Fruit fly (Drosophila melanogaster) whole organism, adult: ENCODE data around the gene Rab40.

ENCODE experiments used
- CG11617 ChIP-seq: fragments of 200-800 bp; sonication (Bioruptor generic); optimal IDR thresholded peaks from 2 replicates; lab custom pipeline; 2017; ENCODE audit warnings: mild to moderate bottlenecking, missing biosample characterization, missing genetic modification reagents, missing genetic modification characterization
- CG12768 ChIP-seq: fragments of 200-800 bp; sonication (Bioruptor generic); optimal IDR thresholded peaks from 2 replicates; lab custom pipeline; 2017; ENCODE audit warnings: missing biosample characterization, missing genetic modification characterization, mild to moderate bottlenecking, moderate library complexity, missing genetic modification reagents
- CG14711 ChIP-seq: fragments of 200-800 bp; sonication (Bioruptor generic); optimal IDR thresholded peaks from 2 replicates; lab custom pipeline; 2018; ENCODE audit warnings: missing biosample characterization, mild to moderate bottlenecking, missing genetic modification characterization, moderate library complexity
- CG1620 ChIP-seq: fragments of 200-800 bp; sonication (Bioruptor generic); optimal IDR thresholded peaks from 2 replicates; lab custom pipeline; 2016; ENCODE audit warnings: missing biosample characterization, missing genetic modification characterization
- CG33017 ChIP-seq: fragments of 200-800 bp; sonication (Bioruptor generic); optimal IDR thresholded peaks from 2 replicates; lab custom pipeline; 2018; ENCODE audit warnings: missing biosample characterization, mild to moderate bottlenecking, missing genetic modification characterization, moderate library complexity
- CG5204 ChIP-seq: fragments of 200-800 bp; sonication (Bioruptor generic); optimal IDR thresholded peaks from 2 replicates; lab custom pipeline; 2016; ENCODE audit warnings: missing biosample characterization, missing genetic modification characterization
- CG7045 ChIP-seq: fragments of 200-800 bp; sonication (Bioruptor generic); optimal IDR thresholded peaks from 2 replicates; lab custom pipeline; 2017; ENCODE audit warnings: missing biosample characterization, mild to moderate bottlenecking, missing genetic modification characterization
- CG7101 ChIP-seq: fragments of 200-800 bp; sonication (Bioruptor generic); optimal IDR thresholded peaks from 2 replicates; lab custom pipeline; 2018; ENCODE audit warnings: missing biosample characterization, mild to moderate bottlenecking, missing genetic modification characterization, moderate library complexity
- Clk ChIP-seq: fragments of 200-800 bp; sonication (Bioruptor generic); optimal IDR thresholded peaks from 2 replicates; lab custom pipeline; 2017; ENCODE audit warnings: missing biosample characterization, missing genetic modification characterization
- Crg-1 ChIP-seq: fragments of 200-800 bp; sonication (Bioruptor generic); optimal IDR thresholded peaks from 2 replicates; lab custom pipeline; 2016; ENCODE audit warnings: missing biosample characterization, missing genetic modification characterization
- Hr96 ChIP-seq: fragments of 200-800 bp; sonication (Bioruptor generic); optimal IDR thresholded peaks from 2 replicates; lab custom pipeline; 2016; ENCODE audit warnings: missing biosample characterization, missing genetic modification characterization
- Mnt ChIP-seq: fragments of 200-800 bp; sonication (Bioruptor generic); optimal IDR thresholded peaks from 2 replicates; lab custom pipeline; 2016; ENCODE audit warnings: missing biosample characterization, mild to moderate bottlenecking, missing genetic modification characterization
- bab1 ChIP-seq: fragments of 200-800 bp; sonication (Bioruptor generic); optimal IDR thresholded peaks from 3 replicates; lab custom pipeline; 2019; ENCODE audit warnings: missing biosample characterization, mild to moderate bottlenecking, missing genetic modification characterization, moderate library complexity
- cic ChIP-seq: fragments of 200-800 bp; sonication (Bioruptor generic); optimal IDR thresholded peaks from 2 replicates; lab custom pipeline; 2017; ENCODE audit warnings: missing biosample characterization, mild to moderate bottlenecking, missing genetic modification characterization, moderate library complexity
- cnc ChIP-seq, 2 experiments: fragments of >200 bp; optimal IDR thresholded peaks; 2 replicates each; lab custom pipeline; 2017
- kay ChIP-seq: fragments of 200-800 bp; sonication (Bioruptor generic); peaks from one replicate; lab custom pipeline; 2016; ENCODE audit warnings: missing biosample characterization, missing genetic modification characterization, borderline replicate concordance
- ovo ChIP-seq: fragments of 200-800 bp; sonication (Bioruptor generic); optimal IDR thresholded peaks from 2 replicates; lab custom pipeline; 2016; ENCODE audit warnings: missing biosample characterization, missing genetic modification characterization
- pad ChIP-seq: fragments of 200-800 bp; sonication (Bioruptor generic); optimal IDR thresholded peaks from 3 replicates; lab custom pipeline; 2017; ENCODE audit warnings: missing biosample characterization, missing genetic modification characterization, mild to moderate bottlenecking, moderate library complexity, missing genetic modification reagents
- tj ChIP-seq: fragments of 200-800 bp; sonication (Bioruptor generic); optimal IDR thresholded peaks from 3 replicates; lab custom pipeline; 2017; ENCODE audit warnings: missing biosample characterization, mild to moderate bottlenecking, missing genetic modification characterization, moderate library complexity
- toe ChIP-seq: fragments of 200-800 bp; sonication (Bioruptor generic); optimal IDR thresholded peaks from 2 replicates; lab custom pipeline; 2016; ENCODE audit warnings: missing biosample characterization, missing genetic modification characterization

Gene Rab40

dm6 chrX:12462936-12463558 lies at the start of gene Rab40, which contains the start of gene CG42258:
Gene Rab40, minus strand, starts transcription at chrX:12463112.
Gene CG42258, plus strand, starts transcription at chrX:12463528.
- peak; percentile 41 for TF ChIP-seq toe
- TF ChIP-seq CG7045, result peak; percentile 32
- no peak for TF ChIP-seq CG33017 (tag; lab: Kevin White, UChicago)
- no peak for TF ChIP-seq cic (GFP tag; lab: Kevin White, UChicago)
- peak; percentile 49 for TF ChIP-seq CG7101 (tag; lab: Kevin White, UChicago)
- peak; percentile 67 for TF ChIP-seq Hr96
- TF ChIP-seq Clk (GFP tag; lab: Kevin White, UChicago), result no peak
- TF ChIP-seq ovo (GFP tag; lab: Kevin White, UChicago), result peak; percentile 21
- TF ChIP-seq pad (GFP tag; lab: Kevin White, UChicago), result no peak
- TF ChIP-seq CG5204 (GFP tag; lab: Kevin White, UChicago), result peak; percentile 45
- TF ChIP-seq tj, result peak; percentile 46
- TF ChIP-seq bab1 (GFP tag; lab: Kevin White, UChicago), result peak; percentile 28
- peak; percentile 66 for TF ChIP-seq CG1620 (GFP tag; lab: Kevin White, UChicago)
- TF ChIP-seq cnc (optimal IDR thresholded peaks at IDR 0.05; lab: Kevin White, UChicago), result no peak
- peak; percentile 61 for TF ChIP-seq Crg-1 (GFP tag; lab: Kevin White, UChicago)
- TF ChIP-seq CG14711 (tag; lab: Kevin White, UChicago), result peak; percentile 9
- peak; percentile 38 for TF ChIP-seq kay (GFP tag; lab: Kevin White, UChicago)
- no peak for TF ChIP-seq CG12768 (GFP tag; lab: Kevin White, UChicago)
- peak; percentile 20 for TF ChIP-seq Mnt
- TF ChIP-seq CG11617, result peak; percentile 47

DNA sequence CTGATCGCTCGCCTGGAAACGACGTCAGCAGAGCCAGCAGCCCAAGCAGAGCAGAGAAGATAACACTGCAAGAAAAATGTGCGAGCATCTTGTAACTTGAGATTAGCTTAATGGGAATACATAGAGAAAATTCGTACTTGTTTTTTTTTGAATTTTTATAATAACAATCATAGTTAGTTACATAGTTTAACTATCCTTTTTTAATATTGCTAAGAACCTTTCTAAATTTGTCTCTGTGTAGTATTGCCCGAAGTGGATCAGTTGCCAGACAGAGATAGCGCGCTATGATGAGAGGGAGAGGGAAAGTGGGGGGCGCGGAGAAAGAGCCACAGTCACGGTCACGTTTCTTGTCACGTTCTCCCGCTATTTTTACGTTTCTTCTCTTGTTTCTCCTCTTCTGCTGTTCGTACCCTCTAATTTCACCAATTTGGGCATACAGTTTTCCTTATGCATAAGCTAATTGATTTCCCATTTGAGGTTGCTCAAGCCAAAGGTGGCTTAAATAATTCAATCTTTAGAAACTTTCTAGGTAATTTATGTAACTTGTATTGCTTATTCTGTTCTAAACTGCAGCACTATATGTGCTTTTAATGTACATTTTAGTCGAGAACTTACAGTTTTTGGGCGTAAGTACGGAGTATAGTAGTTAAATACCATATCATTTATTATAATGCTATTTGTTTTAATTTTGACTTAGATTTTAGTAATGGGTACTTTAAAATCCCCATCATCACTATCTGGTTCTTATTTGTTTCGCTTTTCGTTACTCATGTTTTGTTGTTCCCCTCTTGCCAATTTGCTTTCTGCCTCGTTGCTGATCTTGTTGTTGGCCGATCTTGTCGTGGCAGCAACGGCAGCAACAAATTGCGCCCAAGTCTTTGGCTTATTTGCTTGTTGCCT lies 48.1 kb upstream of the Rab40 start:
- peak; percentile 80 for TF ChIP-seq CG14711 (tag; lab: Kevin White, UChicago)
- peak; percentile 56 for TF ChIP-seq tj
- peak; percentile 21 for TF ChIP-seq CG5204 (GFP tag; lab: Kevin White, UChicago)
- TF ChIP-seq Clk (GFP tag; lab: Kevin White, UChicago), result no peak
- TF ChIP-seq pad (GFP tag; lab: Kevin White, UChicago), result peak; percentile 61
- TF ChIP-seq CG7045, result peak; percentile 7
- TF ChIP-seq CG7101 (tag; lab: Kevin White, UChicago), result peak; percentile 72
- TF ChIP-seq kay (GFP tag; lab: Kevin White, UChicago), result no peak
- TF ChIP-seq CG12768 (GFP tag; lab: Kevin White, UChicago), result no peak
- no peak for TF ChIP-seq cnc (optimal IDR thresholded peaks at IDR 0.05; lab: Kevin White, UChicago)
- TF ChIP-seq Crg-1 (GFP tag; lab: Kevin White, UChicago), result peak; percentile 55
- TF ChIP-seq CG1620 (GFP tag; lab: Kevin White, UChicago), result peak; percentile 61
- peak; percentile 42 for TF ChIP-seq CG11617
- peak; percentile 17 for TF ChIP-seq CG33017 (tag; lab: Kevin White, UChicago)
- TF ChIP-seq bab1 (GFP tag; lab: Kevin White, UChicago), result peak; percentile 94
- no peak for TF ChIP-seq cic (GFP tag; lab: Kevin White, UChicago)
- TF ChIP-seq ovo (GFP tag; lab: Kevin White, UChicago), result no peak
- TF ChIP-seq Hr96, result peak; percentile 33
- TF ChIP-seq toe, result no peak

DNA sequence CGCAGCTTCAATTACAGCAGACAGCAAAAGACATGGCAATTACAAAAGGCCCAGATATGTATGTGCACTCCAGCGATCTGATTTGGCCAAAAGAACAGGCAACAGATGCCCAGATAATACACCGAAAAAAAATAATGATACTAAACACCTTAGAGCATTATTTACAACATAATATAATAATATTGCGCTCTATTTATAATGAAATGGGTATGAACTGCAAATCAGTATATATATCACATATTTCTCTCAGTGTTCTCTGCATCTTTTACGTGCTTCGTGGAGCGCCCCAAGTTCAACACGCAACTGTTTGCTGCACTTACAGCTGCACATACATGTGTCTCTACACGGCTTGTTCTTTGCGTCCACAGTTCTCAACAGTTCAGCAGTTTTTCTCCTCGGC lies 44.7 kb upstream of the Rab40 start:
- TF ChIP-seq CG14711 (tag; lab: Kevin White, UChicago), result no peak
- TF ChIP-seq bab1 (GFP tag; lab: Kevin White, UChicago), result no peak
- TF ChIP-seq Crg-1 (GFP tag; lab: Kevin White, UChicago), result no peak
- no peak for TF ChIP-seq Hr96
- TF ChIP-seq kay (GFP tag; lab: Kevin White, UChicago), result no peak
- no peak for TF ChIP-seq CG7101 (tag; lab: Kevin White, UChicago)
- TF ChIP-seq CG5204 (GFP tag; lab: Kevin White, UChicago), result no peak
- no peak for TF ChIP-seq CG7045
- no peak for TF ChIP-seq CG11617
- TF ChIP-seq cic (GFP tag; lab: Kevin White, UChicago), result no peak
- TF ChIP-seq pad (GFP tag; lab: Kevin White, UChicago), result no peak
- TF ChIP-seq Mnt, result no peak
- TF ChIP-seq cnc (optimal IDR thresholded peaks at IDR 0.05; lab: Kevin White, UChicago), result no peak
- no peak for TF ChIP-seq ovo (GFP tag; lab: Kevin White, UChicago)
- TF ChIP-seq tj, result no peak
- no peak for TF ChIP-seq CG33017 (tag; lab: Kevin White, UChicago)
- no peak for TF ChIP-seq CG12768 (GFP tag; lab: Kevin White, UChicago)
- TF ChIP-seq CG1620 (GFP tag; lab: Kevin White, UChicago), result no peak
- TF ChIP-seq Clk (GFP tag; lab: Kevin White, UChicago), result no peak
- TF ChIP-seq toe, result no peak

dm6 chrX:12498101-12498500 lies 35.2 kb upstream of the Rab40 start:
- TF ChIP-seq toe (no peak), kay (GFP tag; lab: Kevin White, UChicago) (no peak)

dm6 chrX:12496930-12497329 lies 34.0 kb upstream of the Rab40 start, which contains the start of gene mdu:
Gene mdu, plus strand, starts transcription at chrX:12497188.
- TF ChIP-seq bab1 (GFP tag; lab: Kevin White, UChicago) (peak; percentile 40), Hr96 (no peak), pad (GFP tag; lab: Kevin White, UChicago) (no peak), Mnt (no peak), kay (GFP tag; lab: Kevin White, UChicago) (no peak), cnc (optimal IDR thresholded peaks at IDR 0.05; lab: Kevin White, UChicago) (no peak), CG7101 (tag; lab: Kevin White, UChicago) (no peak), ovo (GFP tag; lab: Kevin White, UChicago) (no peak), Crg-1 (GFP tag; lab: Kevin White, UChicago) (no peak), Clk (GFP tag; lab: Kevin White, UChicago) (no peak), cic (GFP tag; lab: Kevin White, UChicago) (no peak), tj (peak; percentile 19), CG5204 (GFP tag; lab: Kevin White, UChicago) (peak; percentile 28), CG14711 (tag; lab: Kevin White, UChicago) (peak; percentile 50), CG12768 (GFP tag; lab: Kevin White, UChicago) (no peak), toe (no peak), CG33017 (tag; lab: Kevin White, UChicago) (no peak), CG7045 (no peak), CG1620 (GFP tag; lab: Kevin White, UChicago) (no peak), CG11617 (no peak)
